Worm (Caenorhabditis elegans) whole organism, late embryonic: ENCODE measurements around the gene lido-12.
"Not testable (repeated sequence)": the region's sequence is repeated elsewhere in the genome, so short reads cannot be mapped to it uniquely, and the experiment has no call there.

Experiments used
- C08G9.2 ChIP-seq: sonication (generic microtip); optimal IDR thresholded peaks from 2 replicates; lab custom pipeline; 2016; ENCODE audit warnings: mild to moderate bottlenecking, missing genetic modification characterization, moderate library complexity, missing compliant biosample characterization
- F13H6.1 ChIP-seq: sonication (generic microtip); optimal IDR thresholded peaks from 2 replicates; lab custom pipeline; 2016; ENCODE audit warnings: missing genetic modification characterization, missing compliant biosample characterization
- K02D7.2 ChIP-seq: sonication (generic microtip); optimal IDR thresholded peaks from 2 replicates; lab custom pipeline; 2017; ENCODE audit warnings: mild to moderate bottlenecking, missing genetic modification characterization, missing compliant biosample characterization
- K09A11.1 ChIP-seq: sonication (generic microtip); optimal IDR thresholded peaks from 2 replicates; lab custom pipeline; 2017; ENCODE audit warnings: antibody characterized with exemption, mild to moderate bottlenecking, missing genetic modification characterization, missing compliant biosample characterization; ENCODE audit not compliant: insufficient read depth
- ahr-1 ChIP-seq: sonication (generic microtip); optimal IDR thresholded peaks from 2 replicates; lab custom pipeline; 2016; ENCODE audit warnings: missing genetic modification characterization, missing compliant biosample characterization
- ceh-14 ChIP-seq: sonication (generic microtip); optimal IDR thresholded peaks from 2 replicates; lab custom pipeline; 2016; ENCODE audit warnings: missing genotype, missing genetic modification characterization, missing compliant biosample characterization
- ceh-18 ChIP-seq: sonication (generic microtip); optimal IDR thresholded peaks from 2 replicates; lab custom pipeline; 2016; ENCODE audit warnings: missing genetic modification characterization, missing compliant biosample characterization
- ceh-19 ChIP-seq: fragments of 200-800 bp; sonication (Bioruptor generic); optimal IDR thresholded peaks from 2 replicates; lab custom pipeline; 2018; ENCODE audit warnings: mild to moderate bottlenecking, missing genetic modification characterization, missing compliant biosample characterization
- ceh-2 ChIP-seq: sonication (generic microtip); optimal IDR thresholded peaks from 2 replicates; lab custom pipeline; 2016; ENCODE audit warnings: missing genotype, missing genetic modification characterization, missing compliant biosample characterization
- ceh-31 ChIP-seq: sonication (generic microtip); optimal IDR thresholded peaks from 2 replicates; lab custom pipeline; 2016; ENCODE audit warnings: missing genetic modification characterization, missing compliant biosample characterization
- ceh-34 ChIP-seq: sonication (generic microtip); optimal IDR thresholded peaks from 2 replicates; lab custom pipeline; 2016; ENCODE audit warnings: mild to moderate bottlenecking, missing genetic modification characterization, missing compliant biosample characterization
- ceh-45 ChIP-seq: fragments of 200-800 bp; sonication (Bioruptor generic); IDR thresholded peaks from 2 replicates; pipeline ENCODE4 v1.3.6; 2022; ENCODE audit warnings: missing genetic modification reagents, missing genetic modification characterization, missing compliant biosample characterization
- ceh-48 ChIP-seq: sonication (generic microtip); optimal IDR thresholded peaks from 2 replicates; lab custom pipeline; 2016; ENCODE audit warnings: missing genetic modification characterization, inconsistent platforms, missing compliant biosample characterization
- ceh-9 ChIP-seq: sonication (generic microtip); optimal IDR thresholded peaks from 2 replicates; lab custom pipeline; 2016; ENCODE audit warnings: mild to moderate bottlenecking, missing genetic modification characterization, inconsistent platforms, missing compliant biosample characterization
- dmd-4 ChIP-seq: sonication (generic microtip); optimal IDR thresholded peaks from 2 replicates; lab custom pipeline; 2016; ENCODE audit warnings: borderline replicate concordance, missing genetic modification characterization, missing compliant biosample characterization
- dve-1 ChIP-seq: sonication (generic microtip); optimal IDR thresholded peaks from 2 replicates; lab custom pipeline; 2017; ENCODE audit warnings: antibody characterized with exemption, mild to moderate bottlenecking, missing genetic modification characterization, missing compliant biosample characterization
- elt-2 ChIP-seq: sonication (generic microtip); optimal IDR thresholded peaks from 2 replicates; lab custom pipeline; 2016; ENCODE audit warnings: missing genetic modification reagents, missing genetic modification characterization, missing compliant biosample characterization
- eyg-1 ChIP-seq: sonication (generic microtip); optimal IDR thresholded peaks from 2 replicates; lab custom pipeline; 2016; ENCODE audit warnings: missing genotype, missing genetic modification characterization, missing compliant biosample characterization
- fax-1 ChIP-seq: sonication (generic microtip); optimal IDR thresholded peaks from 2 replicates; lab custom pipeline; 2016; ENCODE audit warnings: missing genotype, missing genetic modification characterization, missing compliant biosample characterization
- gmeb-2 ChIP-seq: sonication (generic microtip); optimal IDR thresholded peaks from 2 replicates; lab custom pipeline; 2016; ENCODE audit warnings: missing genetic modification characterization, inconsistent platforms, missing compliant biosample characterization
- hlh-13 ChIP-seq: fragments of 200-800 bp; sonication (Bioruptor generic); optimal IDR thresholded peaks from 2 replicates; lab custom pipeline; 2018; ENCODE audit warnings: mild to moderate bottlenecking, missing genetic modification characterization, missing compliant biosample characterization
- hlh-15 ChIP-seq: sonication (generic microtip); optimal IDR thresholded peaks from 2 replicates; lab custom pipeline; 2016; ENCODE audit warnings: missing genetic modification characterization, missing compliant biosample characterization
- hlh-30 ChIP-seq: sonication (generic microtip); optimal IDR thresholded peaks from 2 replicates; lab custom pipeline; 2017; ENCODE audit warnings: antibody characterized with exemption, missing genetic modification characterization, missing compliant biosample characterization; ENCODE audit not compliant: insufficient read depth
- hlh-6 ChIP-seq: sonication (generic microtip); optimal IDR thresholded peaks from 2 replicates; lab custom pipeline; 2016; ENCODE audit warnings: missing genotype, missing genetic modification characterization, missing compliant biosample characterization
- lin-11 ChIP-seq: fragments of 200-800 bp; sonication (Bioruptor generic); optimal IDR thresholded peaks from 2 replicates; lab custom pipeline; 2018; ENCODE audit warnings: mild to moderate bottlenecking, missing genetic modification characterization, missing compliant biosample characterization
- madf-2 ChIP-seq: sonication (generic microtip); optimal IDR thresholded peaks from 2 replicates; lab custom pipeline; 2017; ENCODE audit warnings: missing genetic modification characterization, missing compliant biosample characterization
- nhr-11 ChIP-seq: fragments of 150-350 bp; optimal IDR thresholded peaks from 2 replicates; lab custom pipeline; 2014; ENCODE audit warnings: missing biosample characterization, missing genetic modification characterization
- nhr-232 ChIP-seq: sonication (generic microtip); optimal IDR thresholded peaks from 2 replicates; lab custom pipeline; 2016; ENCODE audit warnings: missing genetic modification characterization, missing compliant biosample characterization
- npax-4 ChIP-seq: sonication (generic microtip); optimal IDR thresholded peaks from 2 replicates; lab custom pipeline; 2016; ENCODE audit warnings: missing genetic modification characterization, missing compliant biosample characterization
- odd-2 ChIP-seq: sonication (generic microtip); optimal IDR thresholded peaks from 2 replicates; lab custom pipeline; 2017; ENCODE audit warnings: antibody characterized with exemption, mild to moderate bottlenecking, missing genetic modification characterization, missing compliant biosample characterization
- pat-9 ChIP-seq: fragments of 200-800 bp; sonication (Bioruptor generic); optimal IDR thresholded peaks from 2 replicates; lab custom pipeline; 2018; ENCODE audit warnings: mild to moderate bottlenecking, missing genetic modification characterization, moderate library complexity, missing compliant biosample characterization
- pha-4 ChIP-seq: fragments of 150-350 bp; optimal IDR thresholded peaks from 2 replicates; lab custom pipeline; 2018; ENCODE audit warnings: missing biosample characterization, missing genetic modification reagents, missing genetic modification characterization
- pros-1 ChIP-seq: fragments of 150-350 bp; optimal IDR thresholded peaks from 2 replicates; lab custom pipeline; 2014; ENCODE audit warnings: missing biosample characterization, missing genetic modification reagents, missing genetic modification characterization
- ref-2 ChIP-seq: sonication (generic microtip); optimal IDR thresholded peaks from 2 replicates; lab custom pipeline; 2016; ENCODE audit warnings: missing genetic modification characterization, missing compliant biosample characterization
- sdc-2 ChIP-seq: sonication (generic microtip); optimal IDR thresholded peaks from 2 replicates; lab custom pipeline; 2016; ENCODE audit warnings: missing genotype, missing genetic modification characterization, missing compliant biosample characterization
- tbx-7 ChIP-seq: sonication (generic microtip); optimal IDR thresholded peaks from 2 replicates; lab custom pipeline; 2016; ENCODE audit warnings: missing genotype, missing genetic modification characterization, missing compliant biosample characterization
- ttx-3 ChIP-seq: sonication (generic microtip); optimal IDR thresholded peaks from 2 replicates; lab custom pipeline; 2016; ENCODE audit warnings: missing genetic modification reagents, missing genetic modification characterization, missing compliant biosample characterization
- unc-42 ChIP-seq: sonication (generic microtip); optimal IDR thresholded peaks from 2 replicates; lab custom pipeline; 2016; ENCODE audit warnings: missing genotype, missing genetic modification characterization, missing compliant biosample characterization
- unc-55 ChIP-seq: sonication (generic microtip); optimal IDR thresholded peaks from 2 replicates; lab custom pipeline; 2017; ENCODE audit warnings: missing biosample characterization, missing genetic modification reagents, missing genetic modification characterization
- unc-86 ChIP-seq: sonication (generic microtip); optimal IDR thresholded peaks from 2 replicates; lab custom pipeline; 2016; ENCODE audit warnings: missing genetic modification characterization, missing compliant biosample characterization
- ztf-16 ChIP-seq: sonication (generic microtip); optimal IDR thresholded peaks from 2 replicates; lab custom pipeline; 2017; ENCODE audit warnings: missing genetic modification characterization, missing compliant biosample characterization

The lido-12 gene

ce11 chrII:3030416-3030815 is 24.8 kb downstream of the lido-12 start:
- TF ChIP-seq tbx-7 (tag; lab: Kevin White, UChicago) (no peak), ceh-18 (tag; lab: Kevin White, UChicago) (no peak), ref-2 (tag; lab: Kevin White, UChicago) (no peak), ceh-45 (GFP tag; lab: Robert Waterston, UW) (no peak)
- TF ChIP-seq, all 69 proteins: peak for 0

- not testable (repeated sequence) for TF ChIP-seq pha-4; unc-42 (tag; lab: Kevin White, UChicago); lin-11 (tag; lab: Kevin White, UChicago)
These were observed 26.9 kb downstream of the lido-12 start, which contains the start of gene B0454.6 for ce11 chrII:3032480-3032879. B0454.6 (plus strand) TSS chrII:3032780.

ce11 chrII:3034914-3035313 is 29.3 kb downstream of the lido-12 start:
- TF ChIP-seq npax-4 (tag; lab: Kevin White, UChicago) = no peak
- TF ChIP-seq pha-4 = no peak
- TF ChIP-seq nhr-11 (tag; lab: Kevin White, UChicago) = no peak
- TF ChIP-seq ttx-3 (tag; lab: Kevin White, UChicago) = no peak
- no peak for TF ChIP-seq C08G9.2 (tag; lab: Kevin White, UChicago)
- no peak for TF ChIP-seq ceh-19 (GFP tag; lab: Kevin White, UChicago)
- no peak for TF ChIP-seq hlh-15 (tag; lab: Kevin White, UChicago)
- no peak for TF ChIP-seq unc-55 (GFP tag; lab: Kevin White, UChicago)
- TF ChIP-seq ztf-16 (tag; lab: Kevin White, UChicago) = no peak
- TF ChIP-seq hlh-13 (GFP tag; lab: Kevin White, UChicago) = no peak

- no peak for TF ChIP-seq dmd-4
- TF ChIP-seq ceh-2 (tag; lab: Kevin White, UChicago) = peak; percentile 15
These were observed 30.7 kb downstream of the lido-12 start for ce11 chrII:3036344-3036743.

- no peak for TF ChIP-seq gmeb-2 (tag; lab: Kevin White, UChicago)
- no peak for TF ChIP-seq unc-86 (tag; lab: Kevin White, UChicago)
- TF ChIP-seq ahr-1 = no peak
- no peak for TF ChIP-seq ceh-34
- no peak for TF ChIP-seq F13H6.1 (tag; lab: Kevin White, UChicago)
- no peak for TF ChIP-seq elt-2 (tag; lab: Kevin White, UChicago)
- TF ChIP-seq pros-1 (tag; lab: Kevin White, UChicago) = no peak
- TF ChIP-seq ceh-31 (tag; lab: Kevin White, UChicago) = no peak
- TF ChIP-seq dmd-4 = no peak
- TF ChIP-seq nhr-11 (tag; lab: Kevin White, UChicago) = no peak
- no peak for TF ChIP-seq odd-2 (tag; lab: Kevin White, UChicago)
These were observed 32.9 kb downstream of the lido-12 start, which contains the start of the genes B0454.26 and B0454.5 for ce11 chrII:3038453-3038909. B0454.26 (minus strand) TSS chrII:3038553. B0454.5 (plus strand) TSS chrII:3038859.

- TF ChIP-seq pat-9 (tag; lab: Kevin White, UChicago) = no peak
- no peak for TF ChIP-seq hlh-30 (tag; lab: Kevin White, UChicago)
- no peak for TF ChIP-seq unc-42 (tag; lab: Kevin White, UChicago)
- no peak for TF ChIP-seq ceh-34
- no peak for TF ChIP-seq fax-1 (tag; lab: Kevin White, UChicago)
- no peak for TF ChIP-seq K09A11.1 (tag; lab: Kevin White, UChicago)
- no peak for TF ChIP-seq ceh-9 (tag; lab: Kevin White, UChicago)
- TF ChIP-seq ceh-48 (tag; lab: Kevin White, UChicago) = no peak
- no peak for TF ChIP-seq K02D7.2
- no peak for TF ChIP-seq ceh-14 (tag; lab: Kevin White, UChicago)
- no peak for TF ChIP-seq sdc-2 (tag; lab: Kevin White, UChicago)
- TF ChIP-seq eyg-1 (tag; lab: Kevin White, UChicago) = no peak
- no peak for TF ChIP-seq elt-2 (tag; lab: Kevin White, UChicago)
- no peak for TF ChIP-seq hlh-6 (tag; lab: Kevin White, UChicago)
- TF ChIP-seq nhr-232 (tag; lab: Kevin White, UChicago) = no peak
- no peak for TF ChIP-seq ceh-45 (GFP tag; lab: Robert Waterston, UW)
- TF ChIP-seq madf-2 (tag; lab: Kevin White, UChicago) = no peak
- TF ChIP-seq dve-1 = no peak
These were observed 37.8 kb downstream of the lido-12 start, which contains the start of gene B0454.8 for ce11 chrII:3043358-3043757. B0454.8 (minus strand) TSS chrII:3043458.
